Fruit fly (Drosophila melanogaster): ENCODE measurements around the gene smash.

DNA sequence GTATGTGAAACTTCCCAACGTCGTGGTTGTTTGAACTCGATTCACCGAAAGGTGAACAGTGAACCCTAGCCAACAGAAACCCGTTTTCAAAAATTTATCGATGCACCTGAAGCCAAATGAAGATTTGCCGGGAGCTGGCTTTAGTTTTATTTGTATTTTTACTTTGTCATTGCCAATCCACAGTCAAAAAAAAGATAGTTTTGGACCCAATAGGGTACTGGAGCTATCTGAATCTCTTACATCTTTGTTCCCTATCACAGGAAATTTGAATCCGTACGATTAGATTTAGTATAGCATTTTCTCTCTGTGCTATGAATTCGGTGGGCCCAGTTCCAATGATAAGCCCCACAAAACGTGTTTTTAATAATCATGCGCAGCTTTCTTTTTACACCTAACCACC lies 71.6 kb downstream of the smash start:
- TF ChIP-seq Gug (GFP tag; IDR thresholded peaks at IDR 0.05) (no peak), CG3919 (GFP tag; optimal IDR thresholded peaks at IDR 0.05) (no peak), topi (GFP tag; optimal IDR thresholded peaks at IDR 0.05) (no peak)
